Fruit fly (Drosophila melanogaster): ENCODE data around the gene Uba4.

Uba4 gene

DNA sequence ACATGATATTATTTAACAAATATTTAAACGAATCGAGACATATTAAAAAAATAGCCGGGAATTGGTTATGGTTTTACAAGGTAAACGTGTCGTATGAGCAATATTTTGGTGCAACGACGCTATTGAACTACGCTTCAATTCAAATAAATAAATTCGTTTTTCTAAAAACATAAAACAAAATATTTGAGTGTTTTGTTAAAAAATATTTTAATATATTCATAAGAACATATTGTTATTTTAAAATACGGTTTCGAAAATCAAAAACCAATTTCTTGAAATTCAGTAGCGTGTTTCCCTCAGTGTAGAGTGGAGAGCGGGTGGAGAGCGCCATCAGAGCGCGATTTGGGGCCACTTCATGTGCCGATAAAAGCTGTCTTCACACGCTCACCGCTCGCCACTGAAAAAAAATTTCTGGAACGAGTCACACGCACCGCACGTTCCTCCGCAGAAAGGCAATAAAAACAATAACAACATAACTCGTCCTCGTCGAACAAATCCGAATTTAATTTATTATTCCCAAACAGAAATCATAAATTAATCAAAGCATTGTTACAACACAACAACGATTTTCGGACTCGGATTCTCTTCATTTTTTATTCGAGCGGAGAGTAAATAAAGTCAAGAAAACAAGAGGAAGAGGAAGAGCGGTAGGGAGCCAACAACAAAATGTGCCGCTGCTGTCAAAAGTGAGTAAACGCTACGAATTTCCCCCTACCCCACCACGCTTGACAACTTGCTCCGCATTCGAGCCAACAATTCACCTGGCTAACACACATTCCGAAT is 18.4 kb downstream of the Uba4 start (continued):
- TF ChIP-seq woc (GFP tag; optimal IDR thresholded peaks at IDR 0.05), result peak; percentile 64
- peak; percentile 65 for TF ChIP-seq br (GFP tag; optimal IDR thresholded peaks at IDR 0.05)

dm6 chr2L:8538449-8539050 is 21.3 kb downstream of the Uba4 start:
- TF ChIP-seq dsf (GFP tag; optimal IDR thresholded peaks at IDR 0.05; ENCODE audit: borderline replicate concordance), result no peak
- TF ChIP-seq N (GFP tag; optimal IDR thresholded peaks at IDR 0.05), result no peak
- TF ChIP-seq GATAd (GFP tag; optimal IDR thresholded peaks at IDR 0.05), result no peak
- no peak for TF ChIP-seq Myc (optimal IDR thresholded peaks at IDR 0.05)
- no peak for TF ChIP-seq Dfd (GFP tag; optimal IDR thresholded peaks at IDR 0.05)
- no peak for TF ChIP-seq br (GFP tag; optimal IDR thresholded peaks at IDR 0.05)
- no peak for TF ChIP-seq Rel (GFP tag; optimal IDR thresholded peaks at IDR 0.05)
- peak; percentile 55 for TF ChIP-seq Rel (tag; optimal IDR thresholded peaks at IDR 0.05)
- no peak for TF ChIP-seq Vsx2 (GFP tag; optimal IDR thresholded peaks at IDR 0.05; ENCODE audit: partially characterized antibody)
- TF ChIP-seq Abd-B (GFP tag; optimal IDR thresholded peaks at IDR 0.05), result no peak

dm6 chr2L:8541469-8542233 is 24.4 kb downstream of the Uba4 start, which contains the start of gene Sema1a:
Gene Sema1a (plus strand): TSS chr2L:8542147.
- peak; percentile 21 for TF ChIP-seq HLH106 (tag; optimal IDR thresholded peaks at IDR 0.05)
- TF ChIP-seq Vsx2 (GFP tag; optimal IDR thresholded peaks at IDR 0.05; ENCODE audit: partially characterized antibody), result no peak
- no peak for TF ChIP-seq dmrt93B (GFP tag; optimal IDR thresholded peaks at IDR 0.05)
- TF ChIP-seq CrebA (GFP tag; optimal IDR thresholded peaks at IDR 0.05; ENCODE audit: borderline replicate concordance), result peak; percentile 18
- no peak for TF ChIP-seq tai (GFP tag; optimal IDR thresholded peaks at IDR 0.05)
- no peak for TF ChIP-seq sage (GFP tag; optimal IDR thresholded peaks at IDR 0.05)
- TF ChIP-seq ey (GFP tag; optimal IDR thresholded peaks at IDR 0.05), result peak; percentile 49
- peak; percentile 87 for TF ChIP-seq woc (GFP tag; optimal IDR thresholded peaks at IDR 0.05)
- TF ChIP-seq br (GFP tag; optimal IDR thresholded peaks at IDR 0.05), result peak; percentile 33
- no peak for TF ChIP-seq Dif (GFP tag; optimal IDR thresholded peaks at IDR 0.05; ENCODE audit: partially characterized antibody)
- TF ChIP-seq jim (GFP tag; optimal IDR thresholded peaks at IDR 0.05), result peak; percentile 6
- no peak for TF ChIP-seq Dfd (GFP tag; optimal IDR thresholded peaks at IDR 0.05)
- TF ChIP-seq rgr (GFP tag; optimal IDR thresholded peaks at IDR 0.05), result peak; percentile 85
- no peak for TF ChIP-seq dsf (GFP tag; optimal IDR thresholded peaks at IDR 0.05; ENCODE audit: borderline replicate concordance)
- TF ChIP-seq fru (GFP tag; optimal IDR thresholded peaks at IDR 0.05), result peak; percentile 77
- no peak for TF ChIP-seq Rel (GFP tag; optimal IDR thresholded peaks at IDR 0.05)
- TF ChIP-seq Rel (tag; optimal IDR thresholded peaks at IDR 0.05), result peak; percentile 98
- peak; percentile 52 for TF ChIP-seq h (GFP tag; optimal IDR thresholded peaks at IDR 0.05)
- TF ChIP-seq Hr78 (GFP tag; optimal IDR thresholded peaks at IDR 0.05), result no peak
- TF ChIP-seq Abd-B (GFP tag; optimal IDR thresholded peaks at IDR 0.05), result no peak
- TF ChIP-seq brk (GFP tag; optimal IDR thresholded peaks at IDR 0.05), result no peak
- no peak for TF ChIP-seq CG9705 (GFP tag; optimal IDR thresholded peaks at IDR 0.05)
- peak; percentile 28 for TF ChIP-seq psq (GFP tag; optimal IDR thresholded peaks at IDR 0.05)
- peak in 1 of 2 experiments; percentile 73 for TF ChIP-seq foxo (GFP tag; optimal IDR thresholded peaks at IDR 0.05)
- peak; percentile 60 for TF ChIP-seq pan (optimal IDR thresholded peaks at IDR 0.05)
- TF ChIP-seq sv (GFP tag; optimal IDR thresholded peaks at IDR 0.05), result peak; percentile 44
- no peak for TF ChIP-seq lola (GFP tag; optimal IDR thresholded peaks at IDR 0.05)
- TF ChIP-seq OdsH (GFP tag; optimal IDR thresholded peaks at IDR 0.05), result peak; percentile 34
- TF ChIP-seq Sp1 (GFP tag; optimal IDR thresholded peaks at IDR 0.05), result peak; percentile 47
- TF ChIP-seq Myc (optimal IDR thresholded peaks at IDR 0.05), result no peak
- TF ChIP-seq dl (GFP tag; optimal IDR thresholded peaks at IDR 0.05; ENCODE audit: insufficient read depth in 1 of 2, partially characterized antibody in 2 of 2), result no peak
- peak; percentile 30 for TF ChIP-seq Hnf4 (GFP tag; optimal IDR thresholded peaks at IDR 0.05)
- no peak for TF ChIP-seq usp (GFP tag; optimal IDR thresholded peaks at IDR 0.05)
- TF ChIP-seq CG32264 (GFP tag; optimal IDR thresholded peaks at IDR 0.05), result no peak
- no peak for TF ChIP-seq GATAd (GFP tag; optimal IDR thresholded peaks at IDR 0.05)
- no peak for TF ChIP-seq Jra (GFP tag; optimal IDR thresholded peaks at IDR 0.05)
- no peak for TF ChIP-seq Mio (GFP tag; optimal IDR thresholded peaks at IDR 0.05)
- no peak for TF ChIP-seq N (GFP tag; optimal IDR thresholded peaks at IDR 0.05)
- TF ChIP-seq Hr83 (GFP tag; optimal IDR thresholded peaks at IDR 0.05; ENCODE audit: poor library complexity, severe bottlenecking), result peak; percentile 17

Measured in whole organism, wandering third instar larva.